Fruit fly (Drosophila melanogaster) Kc167 (cell line): Measurements from ENCODE around the gene CG31360.

Source experiments
- Myc ChIP-seq: fragments of >200 bp; optimal IDR thresholded peaks from 2 replicates; lab custom pipeline; 2017; ENCODE audit warnings: missing external identifiers
- Sin3A ChIP-seq: fragments of >200 bp; optimal IDR thresholded peaks from 2 replicates; lab custom pipeline; 2018; ENCODE audit warnings: missing external identifiers
- h ChIP-seq: fragments of >200 bp; optimal IDR thresholded peaks from 3 replicates; lab custom pipeline; 2018; ENCODE audit warnings: missing external identifiers
- insv ChIP-seq: fragments of >200 bp; optimal IDR thresholded peaks from 3 replicates; lab custom pipeline; 2018; ENCODE audit warnings: missing external identifiers
- psq ChIP-seq: fragments of >200 bp; optimal IDR thresholded peaks from 2 replicates; lab custom pipeline; 2017; ENCODE audit warnings: missing external identifiers
- ttk ChIP-seq: sonication (Bioruptor generic); optimal IDR thresholded peaks from 2 replicates; lab custom pipeline; 2017; ENCODE audit warnings: missing external identifiers

Gene CG31360

DNA sequence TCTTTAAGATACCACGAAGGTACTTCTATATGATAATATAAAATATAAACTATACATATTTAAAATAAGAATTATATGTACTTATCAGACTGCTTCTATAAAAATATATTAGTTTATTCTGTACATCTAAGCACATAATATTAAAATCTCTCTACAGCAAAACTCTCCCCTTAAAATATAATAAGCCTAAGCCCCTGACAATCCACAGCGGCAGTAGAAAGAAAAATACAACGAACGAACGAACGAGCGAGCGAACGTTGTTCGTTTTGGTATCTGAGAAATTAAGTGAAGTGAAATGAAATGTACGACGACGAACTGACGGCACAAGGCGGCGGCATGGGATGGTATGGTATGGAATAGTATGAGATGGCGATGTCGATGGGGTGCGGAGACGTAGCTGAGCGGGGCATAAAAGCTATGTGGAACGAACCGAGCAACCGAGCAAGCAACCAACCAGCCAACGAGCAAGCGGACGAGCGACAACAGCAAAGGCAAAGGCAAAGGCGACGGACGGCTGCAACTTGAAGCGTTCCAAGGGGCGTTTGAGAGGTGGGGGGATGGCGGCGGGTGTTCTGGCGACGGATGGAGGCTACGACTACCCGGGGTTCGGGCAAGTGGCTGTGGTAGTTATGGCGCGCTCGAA lies 15.7 kb downstream of the CG31360 start:
- TF ChIP-seq psq (lab: Kevin White, UChicago): no peak
- TF ChIP-seq h (lab: Kevin White, UChicago): no peak
- no peak for TF ChIP-seq ttk (lab: Kevin White, UChicago)
- no peak for TF ChIP-seq Sin3A (lab: Kevin White, UChicago)

DNA sequence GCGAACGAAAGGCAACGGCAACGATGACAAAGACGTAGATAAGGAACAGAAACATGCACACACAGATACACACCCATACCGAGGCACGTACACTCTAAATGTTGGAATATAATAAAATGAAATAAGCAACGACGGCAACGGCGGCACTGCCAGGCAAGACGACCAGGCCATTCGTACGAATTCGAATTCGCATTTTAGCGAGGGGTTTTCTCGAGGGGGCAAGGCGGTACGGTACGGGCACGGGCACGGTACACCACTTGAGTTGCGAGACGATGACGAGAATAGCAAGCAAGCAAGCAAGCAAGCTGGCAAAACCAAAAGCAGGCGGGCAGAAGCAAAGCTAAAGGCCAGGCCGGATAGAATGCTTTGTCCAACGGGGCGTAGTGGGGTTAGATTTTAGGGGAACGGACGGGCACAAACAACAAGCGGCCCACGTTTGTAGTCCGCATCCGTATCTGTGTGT lies 16.3 kb downstream of the CG31360 start:
- TF ChIP-seq Sin3A (lab: Kevin White, UChicago): no peak
- no peak for TF ChIP-seq h (lab: Kevin White, UChicago)
- no peak for TF ChIP-seq ttk (lab: Kevin White, UChicago)
- no peak for TF ChIP-seq insv (lab: Kevin White, UChicago)
- TF ChIP-seq psq (lab: Kevin White, UChicago): no peak
- no peak for TF ChIP-seq Myc

DNA sequence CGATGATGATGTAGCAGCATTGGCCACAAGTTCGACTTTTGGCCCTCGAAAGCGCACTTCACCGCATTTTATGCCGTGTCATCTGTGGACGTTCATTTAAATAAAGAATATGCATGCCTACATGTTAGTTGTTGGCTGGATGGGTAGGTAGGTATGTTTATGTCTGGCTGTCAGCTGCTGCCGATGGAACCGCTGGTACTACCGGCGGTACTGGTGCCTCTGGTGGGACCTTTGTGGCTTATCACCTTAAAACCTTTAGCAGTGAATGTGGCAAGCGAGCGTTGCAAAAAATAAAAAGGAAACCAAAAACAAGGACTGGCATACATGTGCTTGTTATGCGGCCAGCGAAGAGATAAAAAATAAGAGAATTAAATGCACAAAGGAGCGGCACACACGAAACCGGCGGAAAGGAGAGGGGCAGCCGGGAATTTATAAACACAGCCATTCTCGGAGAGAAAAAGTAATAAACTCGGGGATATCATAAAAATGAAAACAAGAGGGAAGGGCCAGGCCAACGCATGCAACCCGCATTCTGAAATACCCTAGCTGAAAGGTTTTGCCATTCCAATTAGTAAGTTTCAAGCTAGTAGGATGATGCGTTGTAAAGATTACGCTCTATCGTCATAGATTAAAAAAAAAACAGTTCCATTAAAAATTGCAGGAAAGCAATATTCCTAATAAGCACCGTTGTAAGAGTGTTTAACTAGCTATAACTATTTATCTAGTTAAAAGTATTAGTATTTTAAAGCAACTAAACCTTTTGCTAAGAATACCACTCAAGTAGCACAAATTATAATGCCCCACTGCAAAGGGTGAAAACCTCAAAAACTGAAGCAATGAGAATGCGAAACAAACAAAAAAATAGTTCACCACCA lies 17.3 kb downstream of the CG31360 start:
- TF ChIP-seq Sin3A (lab: Kevin White, UChicago) (no peak), h (lab: Kevin White, UChicago) (no peak), ttk (lab: Kevin White, UChicago) (no peak), psq (lab: Kevin White, UChicago) (no peak), insv (lab: Kevin White, UChicago) (no peak), Myc (no peak)

DNA sequence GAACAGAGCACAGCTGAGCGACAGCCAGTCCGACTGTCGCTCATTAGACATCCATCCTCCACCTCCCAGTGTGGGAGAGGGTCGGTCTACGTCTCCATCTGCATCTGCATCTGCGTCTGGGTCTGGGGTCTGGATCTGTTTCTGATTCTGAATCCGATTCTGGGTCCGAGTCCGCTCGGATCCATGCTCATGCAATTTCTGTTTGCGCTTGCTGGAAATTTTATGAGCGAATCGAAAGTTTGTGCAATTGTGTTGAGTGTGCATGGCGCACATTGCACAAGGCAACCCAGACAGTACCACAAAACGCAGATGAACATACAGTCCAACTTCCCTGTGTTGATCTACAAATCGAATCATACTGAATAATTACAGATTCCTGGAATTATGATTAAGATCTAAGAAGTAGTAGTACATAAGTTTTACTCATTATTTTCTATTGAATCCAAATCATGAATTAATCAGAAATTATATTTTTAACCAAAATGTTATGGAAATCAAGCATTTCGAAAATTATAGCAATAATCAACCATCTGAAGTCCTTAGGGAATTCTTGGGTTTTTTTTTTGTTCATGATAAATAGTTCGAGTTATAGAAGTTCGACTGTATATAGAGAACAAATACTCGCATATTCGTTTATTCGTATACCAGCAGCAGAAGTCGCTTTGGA lies 18.3 kb downstream of the CG31360 start:
- TF ChIP-seq ttk (lab: Kevin White, UChicago) (no peak), h (lab: Kevin White, UChicago) (no peak), Sin3A (lab: Kevin White, UChicago) (no peak), psq (lab: Kevin White, UChicago) (no peak), Myc (no peak), insv (lab: Kevin White, UChicago) (no peak)

DNA sequence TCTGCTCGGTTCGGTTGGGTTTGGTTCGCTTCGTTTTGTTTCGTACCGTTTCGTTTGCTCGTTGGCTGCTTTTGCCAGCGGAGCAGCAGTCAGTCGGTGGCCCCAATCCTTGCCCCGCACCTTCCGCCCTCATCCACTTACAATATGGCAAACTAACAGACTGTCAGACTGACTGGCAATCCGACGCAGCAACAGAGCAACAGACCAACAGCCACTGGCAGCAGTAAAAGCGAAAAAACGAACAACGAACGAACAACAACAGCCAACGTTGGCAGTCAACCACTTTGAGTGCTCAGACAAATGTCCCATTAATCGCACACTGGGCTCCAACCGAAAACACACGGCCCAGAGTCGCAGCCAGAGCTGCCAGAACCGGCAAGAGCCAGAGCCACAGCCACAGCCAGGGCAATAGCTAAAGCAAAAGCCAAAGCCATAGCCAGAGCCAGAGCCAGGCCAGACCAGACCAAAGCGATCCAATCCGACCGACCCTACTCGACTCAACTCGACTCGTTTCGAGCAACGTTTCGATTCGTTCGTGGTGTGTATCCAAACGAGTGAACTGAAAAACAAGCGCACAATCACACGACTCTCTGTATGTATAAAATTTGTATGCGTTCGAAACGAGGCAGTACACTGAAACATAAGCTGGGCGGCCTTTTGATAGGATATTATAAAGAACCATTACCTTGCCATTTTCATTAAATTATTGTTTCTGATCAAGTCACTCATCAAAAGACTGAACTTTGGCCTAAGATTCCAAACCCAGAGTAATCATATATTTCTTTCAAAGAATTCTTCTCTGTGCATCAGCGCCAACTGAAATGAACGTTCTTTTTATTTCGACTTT lies 19.0 kb downstream of the CG31360 start:
- TF ChIP-seq ttk (lab: Kevin White, UChicago) (no peak), psq (lab: Kevin White, UChicago) (no peak), insv (lab: Kevin White, UChicago) (no peak), h (lab: Kevin White, UChicago) (no peak), Myc (no peak), Sin3A (lab: Kevin White, UChicago) (no peak)

DNA sequence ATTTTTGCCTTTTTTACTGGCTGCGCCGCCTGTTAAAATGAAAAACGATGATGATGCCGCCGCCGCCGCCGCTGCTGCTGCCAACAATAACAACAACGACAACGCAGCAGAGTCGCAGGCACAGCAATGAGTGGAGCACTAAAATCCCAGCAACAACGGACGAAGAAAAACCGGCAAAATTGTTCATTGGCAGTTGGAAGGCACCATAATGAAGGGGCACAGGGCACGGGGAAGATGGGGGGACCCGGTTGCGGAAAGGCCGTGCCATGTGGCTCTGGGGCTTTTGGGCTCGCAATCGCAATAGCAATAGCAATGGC lies 19.6 kb downstream of the CG31360 start:
- TF ChIP-seq Sin3A (lab: Kevin White, UChicago): no peak
- no peak for TF ChIP-seq psq (lab: Kevin White, UChicago)
- TF ChIP-seq insv (lab: Kevin White, UChicago): no peak
- TF ChIP-seq Myc: no peak
- no peak for TF ChIP-seq ttk (lab: Kevin White, UChicago)
- TF ChIP-seq h (lab: Kevin White, UChicago): no peak

DNA sequence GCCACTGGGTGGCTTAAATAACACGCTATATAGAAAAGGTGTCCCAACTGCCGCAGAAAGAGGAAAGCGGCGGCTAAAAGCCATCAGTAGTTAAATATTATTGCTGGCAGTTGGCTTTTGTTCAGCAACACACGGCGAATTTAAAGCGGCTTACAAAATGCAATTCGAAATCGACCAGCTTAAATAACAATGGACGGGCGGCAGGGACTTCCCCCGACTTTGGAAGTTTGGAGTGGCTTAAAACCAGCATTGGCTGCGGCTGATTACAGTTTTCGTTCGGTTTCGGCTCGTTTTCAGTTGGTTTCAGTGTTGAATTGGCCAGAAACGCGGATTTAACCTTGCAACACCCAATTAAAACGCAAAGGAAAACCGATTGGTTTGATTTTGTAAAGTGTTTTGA lies 20.2 kb downstream of the CG31360 start:
- TF ChIP-seq ttk (lab: Kevin White, UChicago): no peak
- TF ChIP-seq Myc: no peak
- TF ChIP-seq h (lab: Kevin White, UChicago): no peak

DNA sequence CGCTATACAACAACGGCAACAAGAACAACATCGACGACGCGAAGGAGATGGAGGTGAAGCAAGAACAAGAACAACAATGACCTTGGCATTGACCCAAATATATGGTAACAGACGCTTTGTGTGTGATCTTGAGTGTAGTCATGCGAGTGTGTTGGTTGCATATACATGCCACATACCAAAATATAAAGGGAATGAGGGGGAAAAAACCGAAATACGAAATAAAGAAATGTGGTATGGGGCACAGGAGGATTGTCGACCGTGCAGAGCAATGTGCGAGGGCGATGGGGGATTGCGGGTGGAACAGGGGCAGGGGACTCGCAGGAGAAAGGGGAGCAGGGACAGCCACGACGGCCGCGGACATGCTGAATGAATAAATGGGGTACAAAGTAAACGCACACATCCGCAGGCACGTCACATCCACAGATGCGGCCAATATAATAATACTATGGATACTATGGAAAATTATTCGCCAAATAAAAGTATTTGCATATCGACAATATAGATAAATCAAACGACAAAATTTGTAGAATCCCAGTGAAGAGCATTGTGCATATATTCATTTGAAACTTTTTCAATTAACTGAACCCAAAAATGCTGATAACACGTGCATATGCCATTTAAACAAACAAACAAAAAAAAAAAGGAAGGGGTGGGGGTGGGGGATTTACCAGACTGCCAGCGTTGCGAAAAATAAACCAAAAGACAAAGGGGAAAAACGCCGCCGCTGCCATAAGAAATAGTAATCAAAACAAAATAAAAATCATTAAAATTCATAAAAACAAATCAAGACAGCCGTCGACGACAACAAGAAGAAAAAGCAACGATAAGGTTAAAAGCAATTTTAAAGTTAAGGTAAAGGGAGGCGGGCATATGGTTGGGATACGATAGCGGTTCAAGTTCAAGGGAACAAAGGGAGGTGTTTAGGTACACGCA lies 21.3 kb downstream of the CG31360 start:
- TF ChIP-seq Myc: no peak
- no peak for TF ChIP-seq Sin3A (lab: Kevin White, UChicago)
- no peak for TF ChIP-seq ttk (lab: Kevin White, UChicago)
- no peak for TF ChIP-seq psq (lab: Kevin White, UChicago)
- no peak for TF ChIP-seq h (lab: Kevin White, UChicago)
- no peak for TF ChIP-seq insv (lab: Kevin White, UChicago)

DNA sequence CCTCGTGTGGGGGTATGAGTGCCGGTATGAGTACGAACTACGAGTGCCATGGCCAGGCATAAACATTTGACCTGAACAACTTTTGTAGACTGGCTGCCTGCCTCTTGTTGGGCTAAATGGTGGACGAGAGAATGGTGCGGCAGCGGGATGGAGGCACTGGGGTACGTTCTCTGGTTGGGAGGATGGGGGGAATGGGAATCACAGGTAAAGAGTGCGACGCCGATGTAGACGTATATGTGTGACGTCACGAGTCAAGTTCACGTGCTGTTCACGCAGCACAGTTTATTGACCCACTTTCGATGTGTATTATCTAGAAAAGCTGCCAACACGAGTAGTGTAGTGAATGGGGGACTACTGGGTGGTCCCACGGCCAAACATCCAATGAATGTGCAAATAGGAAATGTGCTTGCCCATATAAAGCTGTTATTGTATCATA lies 22.1 kb downstream of the CG31360 start:
- TF ChIP-seq psq (lab: Kevin White, UChicago): no peak
- TF ChIP-seq insv (lab: Kevin White, UChicago): no peak
- TF ChIP-seq ttk (lab: Kevin White, UChicago): no peak
- TF ChIP-seq Myc: no peak
- no peak for TF ChIP-seq Sin3A (lab: Kevin White, UChicago)
- TF ChIP-seq h (lab: Kevin White, UChicago): no peak

DNA sequence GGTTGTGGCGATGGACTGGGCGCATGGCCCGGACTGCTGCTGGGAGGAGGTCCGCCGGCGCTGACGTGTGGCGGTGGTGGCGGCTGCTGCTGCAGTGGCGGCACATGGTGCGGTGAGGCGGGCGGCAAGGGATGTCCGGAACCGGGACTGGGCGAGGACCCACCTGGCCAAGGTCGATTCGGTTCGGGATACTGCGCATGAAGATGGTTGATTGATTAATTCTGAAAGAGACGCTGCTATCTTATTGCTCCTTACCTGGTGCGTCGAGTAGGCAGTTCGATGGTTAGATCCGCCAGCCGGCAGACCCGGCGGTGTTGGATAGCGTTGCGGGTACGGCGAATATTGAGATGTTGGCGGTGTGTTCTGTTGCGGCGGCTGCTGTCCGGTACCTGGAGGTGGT lies 22.9 kb downstream of the CG31360 start:
- TF ChIP-seq psq (lab: Kevin White, UChicago) (no peak), Sin3A (lab: Kevin White, UChicago) (no peak), h (lab: Kevin White, UChicago) (no peak), insv (lab: Kevin White, UChicago) (no peak), Myc (no peak), ttk (lab: Kevin White, UChicago) (no peak)
